Fruit fly (Drosophila melanogaster): ENCODE measurements around the gene Rat1.

Gene Rat1

dm6 chr2L:6918517-6919202 is 10.8 kb downstream of the Rat1 start, which contains the start of gene nop5 (continued):
- TF ChIP-seq pnt (GFP tag; optimal IDR thresholded peaks at IDR 0.05) (no peak), CG14667 (GFP tag; IDR thresholded peaks at IDR 0.05) (no peak), slbo (GFP tag; IDR thresholded peaks at IDR 0.05) (no peak; the same call in 1 of the 2 replicates), Dp (GFP tag; optimal IDR thresholded peaks at IDR 0.05) (peak; percentile 10), tin (GFP tag; optimal IDR thresholded peaks at IDR 0.05) (peak; percentile 35), CG9932 (GFP tag; IDR thresholded peaks at IDR 0.05) (peak; percentile 46; the same call in 1 of the 2 replicates), cg (GFP tag; optimal IDR thresholded peaks at IDR 0.05) (peak; percentile 24), Ets97D (GFP tag; optimal IDR thresholded peaks at IDR 0.05) (peak; percentile 34), phol (tag; optimal IDR thresholded peaks at IDR 0.05) (peak; percentile 69), Hmr (GFP tag; optimal IDR thresholded peaks at IDR 0.05) (peak; percentile 79), CG18599 (GFP tag; optimal IDR thresholded peaks at IDR 0.05) (peak; percentile 60), zfh1 (GFP tag; IDR thresholded peaks at IDR 0.05) (0 out of 3 replicates have a peak, but pooled peaks have one; percentile 8), lilli (GFP tag; optimal IDR thresholded peaks at IDR 0.05) (no peak), z (GFP tag; IDR thresholded peaks at IDR 0.05) (no peak), CG11085 (GFP tag; IDR thresholded peaks at IDR 0.05) (no peak), CHES-1-like (GFP tag; optimal IDR thresholded peaks at IDR 0.05) (no peak), ap (GFP tag; IDR thresholded peaks at IDR 0.05) (no peak), Poxn (GFP tag; IDR thresholded peaks at IDR 0.05) (no peak), sob (GFP tag; IDR thresholded peaks at IDR 0.05) (peak; percentile 21; the same call in 1 of the 2 replicates), wek (GFP tag; optimal IDR thresholded peaks at IDR 0.05) (no peak), gcm (GFP tag; optimal IDR thresholded peaks at IDR 0.05) (no peak), tup (GFP tag; optimal IDR thresholded peaks at IDR 0.05) (no peak), vfl (GFP tag; optimal IDR thresholded peaks at IDR 0.05) (no peak), Sox100B (GFP tag; optimal IDR thresholded peaks at IDR 0.05) (no peak), gsb-n (tag; optimal IDR thresholded peaks at IDR 0.05) (no peak), CG3726 (GFP tag; IDR thresholded peaks at IDR 0.05) (no peak), Lpt (GFP tag; optimal IDR thresholded peaks at IDR 0.05) (no peak), Bdp1 (GFP tag; optimal IDR thresholded peaks at IDR 0.05) (no peak), CG6765 (GFP tag; optimal IDR thresholded peaks at IDR 0.05) (peak; percentile 79), usp (GFP tag; optimal IDR thresholded peaks at IDR 0.05) (no peak), CG17359 (tag; optimal IDR thresholded peaks at IDR 0.05) (peak; percentile 46), CG8281 (tag; optimal IDR thresholded peaks at IDR 0.05) (no peak), Rx (GFP tag; IDR thresholded peaks at IDR 0.05) (no peak), esg (GFP tag; conservative IDR thresholded peaks at IDR 0.05) (no peak), sens (GFP tag) (peak; percentile 5), CG6254 (GFP tag; optimal IDR thresholded peaks at IDR 0.05) (peak; percentile 55), sr (GFP tag; IDR thresholded peaks at IDR 0.05) (no peak), ara (GFP tag; IDR thresholded peaks at IDR 0.05) (no peak), mirr (GFP tag; optimal IDR thresholded peaks at IDR 0.05) (no peak), dm (GFP tag; optimal IDR thresholded peaks at IDR 0.05) (peak; percentile 99), CG1832 (GFP tag; optimal IDR thresholded peaks at IDR 0.05) (no peak), CG10321 (GFP tag; IDR thresholded peaks at IDR 0.05) (no peak), D19B (GFP tag; optimal IDR thresholded peaks at IDR 0.05) (peak; percentile 99), CG9876 (GFP tag; optimal IDR thresholded peaks at IDR 0.05) (no peak), CG13296 (GFP tag; optimal IDR thresholded peaks at IDR 0.05) (peak; percentile 81), CG32772 (GFP tag; IDR thresholded peaks at IDR 0.05) (no peak), Doc2 (GFP tag; IDR thresholded peaks at IDR 0.05) (no peak), danr (GFP tag; IDR thresholded peaks at IDR 0.05) (no peak), CG8944 (GFP tag; optimal IDR thresholded peaks at IDR 0.05) (no peak), CG2875 (GFP tag; optimal IDR thresholded peaks at IDR 0.05) (peak; percentile 39), cato (GFP tag; optimal IDR thresholded peaks at IDR 0.05; ENCODE audit: borderline replicate concordance) (no peak)
